Fruit fly (Drosophila melanogaster) whole organism, adult: ENCODE data around the gene CG15418.

Experiments used
- CG11617 ChIP-seq: fragments of 200-800 bp; sonication (Bioruptor generic); optimal IDR thresholded peaks from 2 replicates; lab custom pipeline; 2017; ENCODE audit warnings: mild to moderate bottlenecking, missing biosample characterization, missing genetic modification reagents, missing genetic modification characterization
- CG12768 ChIP-seq: fragments of 200-800 bp; sonication (Bioruptor generic); optimal IDR thresholded peaks from 2 replicates; lab custom pipeline; 2017; ENCODE audit warnings: missing biosample characterization, missing genetic modification characterization, mild to moderate bottlenecking, moderate library complexity, missing genetic modification reagents
- CG14711 ChIP-seq: fragments of 200-800 bp; sonication (Bioruptor generic); optimal IDR thresholded peaks from 2 replicates; lab custom pipeline; 2018; ENCODE audit warnings: missing biosample characterization, mild to moderate bottlenecking, missing genetic modification characterization, moderate library complexity
- CG1620 ChIP-seq: fragments of 200-800 bp; sonication (Bioruptor generic); optimal IDR thresholded peaks from 2 replicates; lab custom pipeline; 2016; ENCODE audit warnings: missing biosample characterization, missing genetic modification characterization
- CG33017 ChIP-seq: fragments of 200-800 bp; sonication (Bioruptor generic); optimal IDR thresholded peaks from 2 replicates; lab custom pipeline; 2018; ENCODE audit warnings: missing biosample characterization, mild to moderate bottlenecking, missing genetic modification characterization, moderate library complexity
- CG5204 ChIP-seq: fragments of 200-800 bp; sonication (Bioruptor generic); optimal IDR thresholded peaks from 2 replicates; lab custom pipeline; 2016; ENCODE audit warnings: missing biosample characterization, missing genetic modification characterization
- CG7045 ChIP-seq: fragments of 200-800 bp; sonication (Bioruptor generic); optimal IDR thresholded peaks from 2 replicates; lab custom pipeline; 2017; ENCODE audit warnings: missing biosample characterization, mild to moderate bottlenecking, missing genetic modification characterization
- CG7101 ChIP-seq: fragments of 200-800 bp; sonication (Bioruptor generic); optimal IDR thresholded peaks from 2 replicates; lab custom pipeline; 2018; ENCODE audit warnings: missing biosample characterization, mild to moderate bottlenecking, missing genetic modification characterization, moderate library complexity
- Clk ChIP-seq: fragments of 200-800 bp; sonication (Bioruptor generic); optimal IDR thresholded peaks from 2 replicates; lab custom pipeline; 2017; ENCODE audit warnings: missing biosample characterization, missing genetic modification characterization
- Crg-1 ChIP-seq: fragments of 200-800 bp; sonication (Bioruptor generic); optimal IDR thresholded peaks from 2 replicates; lab custom pipeline; 2016; ENCODE audit warnings: missing biosample characterization, missing genetic modification characterization
- Hr96 ChIP-seq: fragments of 200-800 bp; sonication (Bioruptor generic); optimal IDR thresholded peaks from 2 replicates; lab custom pipeline; 2016; ENCODE audit warnings: missing biosample characterization, missing genetic modification characterization
- Mnt ChIP-seq: fragments of 200-800 bp; sonication (Bioruptor generic); optimal IDR thresholded peaks from 2 replicates; lab custom pipeline; 2016; ENCODE audit warnings: missing biosample characterization, mild to moderate bottlenecking, missing genetic modification characterization
- bab1 ChIP-seq: fragments of 200-800 bp; sonication (Bioruptor generic); optimal IDR thresholded peaks from 3 replicates; lab custom pipeline; 2019; ENCODE audit warnings: missing biosample characterization, mild to moderate bottlenecking, missing genetic modification characterization, moderate library complexity
- cic ChIP-seq: fragments of 200-800 bp; sonication (Bioruptor generic); optimal IDR thresholded peaks from 2 replicates; lab custom pipeline; 2017; ENCODE audit warnings: missing biosample characterization, mild to moderate bottlenecking, missing genetic modification characterization, moderate library complexity
- cnc ChIP-seq, 2 experiments: fragments of >200 bp; optimal IDR thresholded peaks; 2 replicates each; lab custom pipeline; 2017
- kay ChIP-seq: fragments of 200-800 bp; sonication (Bioruptor generic); peaks from one replicate; lab custom pipeline; 2016; ENCODE audit warnings: missing biosample characterization, missing genetic modification characterization, borderline replicate concordance
- ovo ChIP-seq: fragments of 200-800 bp; sonication (Bioruptor generic); optimal IDR thresholded peaks from 2 replicates; lab custom pipeline; 2016; ENCODE audit warnings: missing biosample characterization, missing genetic modification characterization
- pad ChIP-seq: fragments of 200-800 bp; sonication (Bioruptor generic); optimal IDR thresholded peaks from 3 replicates; lab custom pipeline; 2017; ENCODE audit warnings: missing biosample characterization, missing genetic modification characterization, mild to moderate bottlenecking, moderate library complexity, missing genetic modification reagents
- tj ChIP-seq: fragments of 200-800 bp; sonication (Bioruptor generic); optimal IDR thresholded peaks from 3 replicates; lab custom pipeline; 2017; ENCODE audit warnings: missing biosample characterization, mild to moderate bottlenecking, missing genetic modification characterization, moderate library complexity
- toe ChIP-seq: fragments of 200-800 bp; sonication (Bioruptor generic); optimal IDR thresholded peaks from 2 replicates; lab custom pipeline; 2016; ENCODE audit warnings: missing biosample characterization, missing genetic modification characterization

The CG15418 gene

DNA sequence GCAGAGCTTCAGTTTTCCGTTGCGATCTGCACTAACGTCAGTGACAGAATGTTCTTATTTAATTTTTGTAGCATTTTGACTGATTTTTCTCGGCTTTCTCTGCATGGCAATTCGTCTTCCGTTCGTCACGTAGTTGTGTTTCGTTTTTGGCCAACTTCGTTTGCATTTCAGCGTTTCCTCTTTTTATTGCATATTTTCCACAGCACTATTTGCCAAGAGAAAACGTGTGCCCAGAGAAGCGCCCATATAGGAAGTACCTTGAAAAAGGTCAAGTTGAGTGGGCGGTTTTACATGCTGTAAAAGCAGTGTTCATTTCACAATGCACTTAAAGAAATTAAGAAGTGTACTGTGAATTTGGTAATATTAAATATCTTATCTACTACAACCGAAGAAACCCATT is at the start of gene CG15418:
Gene CG15418 (minus strand): TSS at position 101 of the 400 bp plus-strand sequence.
- TF ChIP-seq CG7101 (tag; lab: Kevin White, UChicago) (no peak), CG12768 (GFP tag; lab: Kevin White, UChicago) (no peak), Crg-1 (GFP tag; lab: Kevin White, UChicago) (no peak), CG33017 (tag; lab: Kevin White, UChicago) (no peak), CG5204 (GFP tag; lab: Kevin White, UChicago) (no peak), cnc (optimal IDR thresholded peaks at IDR 0.05; lab: Kevin White, UChicago) (no peak), ovo (GFP tag; lab: Kevin White, UChicago) (no peak), kay (GFP tag; lab: Kevin White, UChicago) (no peak), CG14711 (no peak), Mnt (GFP tag; lab: Kevin White, UChicago) (no peak), pad (GFP tag; lab: Kevin White, UChicago) (no peak)

DNA sequence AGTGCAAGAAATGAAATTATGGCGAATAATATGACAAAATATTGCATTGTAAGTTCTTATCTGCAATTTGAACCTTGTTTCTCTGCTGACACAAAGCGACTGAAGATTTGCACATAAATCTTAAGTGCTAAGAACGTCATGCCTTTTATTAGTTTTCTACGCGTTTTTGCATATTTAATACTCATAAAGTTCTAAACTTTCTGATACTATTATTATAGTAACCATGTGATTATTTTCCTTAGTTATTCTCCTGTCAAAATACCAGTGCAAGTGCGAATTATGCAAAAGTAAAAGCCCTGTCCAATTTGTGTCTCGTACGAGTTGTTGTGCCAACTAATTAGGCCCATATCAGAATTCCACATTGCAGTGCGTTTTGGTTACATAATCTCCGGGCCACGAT is 49.0 kb upstream of the CG15418 start, which contains the start of gene Sfp24Bc:
Gene Sfp24Bc (minus strand): TSS at position 101 of the 400 bp plus-strand sequence.
- no peak for TF ChIP-seq bab1

DNA sequence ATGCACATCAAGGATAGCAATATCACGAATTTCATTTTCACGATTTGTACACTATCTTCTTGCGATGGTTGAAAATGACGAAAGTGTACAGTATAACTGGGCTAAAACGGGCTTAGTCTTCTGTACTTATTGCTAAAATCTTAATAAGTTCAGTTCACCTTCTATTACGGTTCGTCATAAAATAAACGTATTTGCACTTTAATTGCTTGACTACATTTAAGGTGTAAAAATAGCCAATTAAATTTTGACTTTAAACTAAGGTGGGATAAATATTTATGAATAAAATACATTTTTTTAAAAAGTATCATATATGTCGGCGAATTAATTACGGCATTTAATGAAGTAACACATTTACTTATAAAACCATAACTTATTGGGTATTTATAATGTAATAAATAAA is 48.2 kb upstream of the CG15418 start, which contains the start of gene Sfp24Bb:
Gene Sfp24Bb (minus strand): TSS at position 101 of the 400 bp plus-strand sequence.
- no peak for TF ChIP-seq Hr96 (GFP tag; lab: Kevin White, UChicago)
- no peak for TF ChIP-seq Clk
- no peak for TF ChIP-seq CG33017 (tag; lab: Kevin White, UChicago)
- TF ChIP-seq tj (GFP tag; lab: Kevin White, UChicago), result no peak
- no peak for TF ChIP-seq kay (GFP tag; lab: Kevin White, UChicago)
- TF ChIP-seq CG1620 (GFP tag; lab: Kevin White, UChicago), result no peak
- no peak for TF ChIP-seq CG7101 (tag; lab: Kevin White, UChicago)
- TF ChIP-seq CG7045 (GFP tag; lab: Kevin White, UChicago), result no peak
- TF ChIP-seq CG5204 (GFP tag; lab: Kevin White, UChicago), result no peak
- TF ChIP-seq CG11617 (GFP tag; lab: Kevin White, UChicago), result no peak
- no peak for TF ChIP-seq cic (GFP tag; lab: Kevin White, UChicago)
- TF ChIP-seq Crg-1 (GFP tag; lab: Kevin White, UChicago), result no peak
- no peak for TF ChIP-seq CG14711
- TF ChIP-seq bab1, result no peak
- no peak for TF ChIP-seq cnc (optimal IDR thresholded peaks at IDR 0.05; lab: Kevin White, UChicago)
- TF ChIP-seq toe, result no peak
- TF ChIP-seq pad (GFP tag; lab: Kevin White, UChicago), result no peak
- no peak for TF ChIP-seq Mnt (GFP tag; lab: Kevin White, UChicago)
- no peak for TF ChIP-seq ovo (GFP tag; lab: Kevin White, UChicago)
- no peak for TF ChIP-seq CG12768 (GFP tag; lab: Kevin White, UChicago)

DNA sequence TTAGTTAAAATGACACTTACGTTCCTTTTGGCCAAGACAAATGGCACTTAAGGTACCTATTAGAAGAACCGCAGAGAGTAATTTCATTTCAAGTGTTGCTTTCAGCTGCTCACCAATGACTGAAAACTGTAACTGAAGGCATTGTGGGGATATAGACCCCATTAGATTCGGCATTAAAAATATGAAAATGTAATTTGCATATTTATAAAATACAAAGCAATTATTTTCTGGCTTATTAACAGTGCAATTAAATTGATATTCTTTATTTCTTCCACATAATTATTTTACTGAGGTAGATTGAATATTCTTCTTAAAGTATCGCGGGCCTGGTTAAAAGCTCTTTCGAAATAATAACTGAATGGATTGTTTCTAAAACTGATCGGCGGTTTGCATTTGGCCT is 47.5 kb upstream of the CG15418 start, which contains the start of gene Sfp24Bd:
Gene Sfp24Bd (minus strand): TSS at position 101 of the 400 bp plus-strand sequence.
- TF ChIP-seq cnc (optimal IDR thresholded peaks at IDR 0.05; lab: Kevin White, UChicago), result no peak
- TF ChIP-seq CG7045 (GFP tag; lab: Kevin White, UChicago), result no peak
- no peak for TF ChIP-seq bab1

DNA sequence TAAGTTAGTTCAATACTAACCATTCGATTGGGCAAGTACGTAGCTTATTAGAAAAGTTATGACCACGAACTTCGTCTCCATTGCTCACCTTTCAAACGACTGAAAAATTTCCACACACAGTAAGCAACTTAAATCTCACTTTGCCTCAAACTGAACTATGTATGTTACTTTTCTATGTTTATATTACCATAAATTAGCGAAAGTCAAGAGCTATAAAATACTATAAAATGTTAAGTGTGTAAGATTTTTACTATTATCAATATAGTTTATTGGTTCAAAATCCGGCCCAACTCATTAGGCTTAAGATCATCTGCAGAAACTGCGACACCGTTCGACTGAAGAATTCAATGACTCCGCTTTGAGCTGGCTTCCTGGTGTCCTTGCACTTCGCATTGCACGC is 46.9 kb upstream of the CG15418 start, which contains the start of gene Sfp24Ba:
Gene Sfp24Ba (minus strand): TSS at position 101 of the 400 bp plus-strand sequence.
- TF ChIP-seq CG12768 (GFP tag; lab: Kevin White, UChicago) (no peak), kay (GFP tag; lab: Kevin White, UChicago) (no peak), CG5204 (GFP tag; lab: Kevin White, UChicago) (no peak), Crg-1 (GFP tag; lab: Kevin White, UChicago) (no peak), Hr96 (GFP tag; lab: Kevin White, UChicago) (no peak), cnc (optimal IDR thresholded peaks at IDR 0.05; lab: Kevin White, UChicago) (no peak), CG33017 (tag; lab: Kevin White, UChicago) (no peak), CG7101 (tag; lab: Kevin White, UChicago) (no peak), CG1620 (GFP tag; lab: Kevin White, UChicago) (no peak), tj (GFP tag; lab: Kevin White, UChicago) (no peak), Clk (no peak), cic (GFP tag; lab: Kevin White, UChicago) (no peak), toe (no peak), CG14711 (no peak), pad (GFP tag; lab: Kevin White, UChicago) (no peak), CG11617 (GFP tag; lab: Kevin White, UChicago) (no peak), ovo (GFP tag; lab: Kevin White, UChicago) (no peak), Mnt (GFP tag; lab: Kevin White, UChicago) (no peak), bab1 (no peak), CG7045 (GFP tag; lab: Kevin White, UChicago) (no peak)

DNA sequence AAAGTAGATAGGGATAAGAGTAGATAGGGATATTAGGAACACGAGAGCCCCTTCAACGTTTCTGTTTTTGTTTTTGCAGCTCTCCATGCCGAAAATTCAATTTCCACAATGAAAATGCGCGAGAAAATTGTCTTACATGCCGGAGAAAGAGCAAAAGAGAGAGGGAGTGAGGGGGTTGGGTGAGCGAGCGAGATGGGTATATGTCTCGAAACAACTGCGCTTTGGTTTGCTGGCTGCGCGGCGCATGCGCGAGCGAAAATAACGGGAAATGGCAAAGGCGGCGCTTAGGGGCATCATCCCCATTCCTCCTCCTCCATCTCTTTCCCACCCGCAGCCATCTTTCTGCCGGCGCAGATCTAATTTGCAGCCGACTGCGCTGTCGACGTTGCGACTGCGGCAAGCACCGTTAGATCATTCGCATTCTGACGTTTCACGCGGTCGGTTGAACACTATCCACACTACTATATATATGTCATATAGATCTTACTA is 40.8 kb upstream of the CG15418 start, which contains the start of gene Drgx:
Gene Drgx (plus strand): TSS at position 439 of the 489 bp plus-strand sequence.
- no peak for TF ChIP-seq CG5204 (GFP tag; lab: Kevin White, UChicago)
- no peak for TF ChIP-seq kay (GFP tag; lab: Kevin White, UChicago)
- TF ChIP-seq CG12768 (GFP tag; lab: Kevin White, UChicago), result no peak
- no peak for TF ChIP-seq CG33017 (tag; lab: Kevin White, UChicago)
- no peak for TF ChIP-seq tj (GFP tag; lab: Kevin White, UChicago)
- peak; percentile 46 for TF ChIP-seq ovo (GFP tag; lab: Kevin White, UChicago)
- no peak for TF ChIP-seq CG1620 (GFP tag; lab: Kevin White, UChicago)
- TF ChIP-seq Crg-1 (GFP tag; lab: Kevin White, UChicago), result no peak
- TF ChIP-seq pad (GFP tag; lab: Kevin White, UChicago), result peak; percentile 97
- TF ChIP-seq cnc (optimal IDR thresholded peaks at IDR 0.05; lab: Kevin White, UChicago), result no peak
